Worm (Caenorhabditis elegans): Measurements from ENCODE around the gene mfsd-11.

DNA sequence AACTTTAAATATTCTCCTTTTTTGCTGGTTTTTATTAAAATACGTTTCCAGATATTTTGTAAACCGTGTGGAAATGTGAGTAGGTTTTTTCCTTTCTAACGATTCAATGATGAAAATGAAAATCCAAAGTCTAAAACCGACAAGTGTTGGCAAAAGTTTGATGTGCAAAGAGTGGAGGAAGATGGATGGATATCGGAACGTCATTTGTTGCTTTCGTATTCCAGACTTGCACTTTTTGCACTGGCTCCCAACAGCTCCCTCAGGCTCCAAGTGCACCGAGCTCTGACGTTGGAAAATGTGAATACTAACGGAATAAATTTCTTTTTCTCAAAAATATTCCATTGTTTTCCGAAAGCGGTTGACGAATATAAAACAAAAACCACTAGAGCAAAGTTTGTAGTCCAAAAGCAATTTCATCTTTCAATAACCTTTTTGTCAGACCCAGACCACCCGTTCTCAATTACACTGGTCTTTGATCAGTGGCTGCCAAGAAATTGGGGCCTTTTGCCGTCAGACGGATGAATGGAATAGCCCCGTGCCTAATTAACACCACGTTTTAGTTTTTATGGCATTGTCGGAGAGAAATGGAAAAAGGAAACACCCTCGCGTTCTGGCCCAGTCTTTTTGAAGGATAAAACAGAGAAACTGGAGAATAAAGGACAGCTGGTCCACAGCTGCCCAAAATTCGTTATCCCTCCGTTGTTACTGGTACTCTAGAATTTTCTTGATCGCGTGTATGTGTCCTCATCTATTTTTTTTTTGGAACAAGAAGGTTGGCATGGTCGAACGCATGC, 29.0 kb upstream of the mfsd-11 start:
- no peak for TF ChIP-seq ztf-23 (GFP tag; IDR thresholded peaks at IDR 0.05)
- no peak for TF ChIP-seq ztf-29 (GFP tag; IDR thresholded peaks at IDR 0.05)
- no peak for TF ChIP-seq klf-2 (GFP tag; conservative IDR thresholded peaks at IDR 0.05)

All from whole organism, midembryonic.